Fruit fly (Drosophila melanogaster) whole organism, embryonic: ENCODE data around the gene tsl.
A peak's percentile ranks its signal among the peaks of the same experiment; 100 is the strongest.

Source experiments
- Asciz ChIP-seq: fragments of 200-800 bp; sonication (Bioruptor generic); optimal IDR thresholded peaks from 2 replicates; lab custom pipeline; 2017; ENCODE audit warnings: missing biosample characterization, mild to moderate bottlenecking, missing genetic modification characterization, missing genetic modification reagents
- Atf-2 ChIP-seq: fragments of 200-800 bp; sonication (Bioruptor generic); optimal IDR thresholded peaks from 2 replicates; lab custom pipeline; 2016; ENCODE audit warnings: missing biosample characterization, missing genetic modification characterization
- B-H2 ChIP-seq: fragments of 200-800 bp; sonication (Bioruptor generic); optimal IDR thresholded peaks from 2 replicates; lab custom pipeline; 2018; ENCODE audit warnings: missing biosample characterization, mild to moderate bottlenecking, missing genetic modification characterization
- CG10321 ChIP-seq: fragments of 200-800 bp; sonication (Bioruptor generic); IDR thresholded peaks from 2 replicates; pipeline ENCODE4 v1.3.6; 2022; ENCODE audit warnings: missing biosample characterization, missing genetic modification characterization
- CG10431 ChIP-seq: fragments of 200-800 bp; sonication (Bioruptor generic); optimal IDR thresholded peaks from 3 replicates; lab custom pipeline; 2018; ENCODE audit warnings: missing biosample characterization, mild to moderate bottlenecking, missing genetic modification characterization
- CG10462 ChIP-seq: fragments of 200-800 bp; sonication (Bioruptor generic); optimal IDR thresholded peaks from 2 replicates; lab custom pipeline; 2016; ENCODE audit warnings: missing biosample characterization, missing genetic modification characterization
- CG10979 ChIP-seq: fragments of 200-800 bp; sonication (Bioruptor generic); optimal IDR thresholded peaks from 2 replicates; lab custom pipeline; 2018; ENCODE audit warnings: missing biosample characterization, mild to moderate bottlenecking, missing genetic modification characterization, moderate library complexity
- CG11085 ChIP-seq: fragments of 200-800 bp; sonication (Bioruptor generic); IDR thresholded peaks from 2 replicates; pipeline ENCODE4 v1.3.6; 2022; ENCODE audit warnings: missing biosample characterization, missing genetic modification characterization
- CG12104 ChIP-seq: fragments of 200-800 bp; sonication (Bioruptor generic); optimal IDR thresholded peaks from 3 replicates; lab custom pipeline; 2016; ENCODE audit warnings: missing biosample characterization, missing genetic modification characterization
- CG12391 ChIP-seq: fragments of 200-800 bp; sonication (Bioruptor generic); optimal IDR thresholded peaks from 3 replicates; lab custom pipeline; 2018; ENCODE audit warnings: missing biosample characterization, mild to moderate bottlenecking, missing genetic modification characterization, moderate library complexity
- CG13287 ChIP-seq: fragments of 200-800 bp; sonication (Bioruptor generic); IDR thresholded peaks from 2 replicates; pipeline ENCODE4 v1.3.6; 2022; ENCODE audit warnings: missing biosample characterization, missing genetic modification characterization; ENCODE audit not compliant: partially characterized antibody
- CG13624 ChIP-seq: fragments of 200-800 bp; sonication (Bioruptor generic); optimal IDR thresholded peaks from 2 replicates; lab custom pipeline; 2016; ENCODE audit warnings: missing biosample characterization, missing genetic modification characterization
- CG15514 ChIP-seq: fragments of 200-800 bp; sonication (Bioruptor generic); optimal IDR thresholded peaks from 3 replicates; lab custom pipeline; 2017; ENCODE audit warnings: missing biosample characterization, missing genetic modification characterization, mild to moderate bottlenecking, moderate library complexity, missing genetic modification reagents
- CG15696 ChIP-seq: fragments of 200-800 bp; sonication (Bioruptor generic); optimal IDR thresholded peaks from 2 replicates; lab custom pipeline; 2019; ENCODE audit warnings: missing biosample characterization, mild to moderate bottlenecking, missing genetic modification characterization, moderate library complexity
- CG17568 ChIP-seq: fragments of 200-800 bp; sonication (Bioruptor generic); optimal IDR thresholded peaks from 2 replicates; lab custom pipeline; 2018; ENCODE audit warnings: missing biosample characterization, mild to moderate bottlenecking, missing genetic modification characterization, moderate library complexity
- CG1832 ChIP-seq: fragments of 200-800 bp; sonication (Bioruptor generic); optimal IDR thresholded peaks from 2 replicates; lab custom pipeline; 2017; ENCODE audit warnings: missing biosample characterization, mild to moderate bottlenecking, missing genetic modification characterization, inconsistent platforms
- CG18476 ChIP-seq: fragments of 200-800 bp; sonication (Bioruptor generic); optimal IDR thresholded peaks from 2 replicates; lab custom pipeline; 2016; ENCODE audit warnings: missing biosample characterization, mild to moderate bottlenecking, missing genetic modification characterization
- CG2116 ChIP-seq: fragments of 200-800 bp; sonication (Bioruptor generic); optimal IDR thresholded peaks from 3 replicates; lab custom pipeline; 2018; ENCODE audit warnings: missing biosample characterization, mild to moderate bottlenecking, missing genetic modification characterization
- CG2129 ChIP-seq: fragments of 200-800 bp; sonication (Bioruptor generic); IDR thresholded peaks from 2 replicates; pipeline ENCODE4 v1.3.6; 2022; ENCODE audit warnings: missing biosample characterization, missing genetic modification characterization; ENCODE audit not compliant: partially characterized antibody
- CG3281 ChIP-seq: fragments of 200-800 bp; sonication (Bioruptor generic); optimal IDR thresholded peaks from 3 replicates; lab custom pipeline; 2017; ENCODE audit warnings: missing biosample characterization, mild to moderate bottlenecking, missing genetic modification characterization
- CG34224 ChIP-seq: fragments of 200-800 bp; sonication (Bioruptor generic); IDR thresholded peaks from 3 replicates; pipeline ENCODE4 v1.3.6; 2022; ENCODE audit warnings: missing biosample characterization, missing genetic modification characterization; ENCODE audit not compliant: partially characterized antibody
- CG34422 ChIP-seq: fragments of 200-800 bp; sonication (Bioruptor generic); IDR thresholded peaks from 3 replicates; pipeline ENCODE4 v1.3.6; 2022; ENCODE audit warnings: missing biosample characterization, missing genetic modification characterization
- CG6689 ChIP-seq: fragments of 200-800 bp; sonication (Bioruptor generic); IDR thresholded peaks from 2 replicates; pipeline ENCODE4 v1.3.6; 2022; ENCODE audit warnings: missing biosample characterization, missing genetic modification characterization
- CG7963 ChIP-seq: fragments of 200-800 bp; sonication (Bioruptor generic); IDR thresholded peaks from 3 replicates; pipeline ENCODE4 v1.3.6; 2022; ENCODE audit warnings: missing biosample characterization, missing genetic modification characterization; ENCODE audit not compliant: partially characterized antibody
- CG8359 ChIP-seq: fragments of 200-800 bp; sonication (Bioruptor generic); optimal IDR thresholded peaks from 2 replicates; lab custom pipeline; 2017; ENCODE audit warnings: missing biosample characterization, mild to moderate bottlenecking, missing genetic modification characterization, borderline replicate concordance
- Dad ChIP-seq: fragments of 200-800 bp; sonication (Bioruptor generic); optimal IDR thresholded peaks from 3 replicates; lab custom pipeline; 2016; ENCODE audit warnings: missing biosample characterization, missing genetic modification characterization
- Dp ChIP-seq: fragments of 200-800 bp; sonication (Bioruptor generic); optimal IDR thresholded peaks from 2 replicates; lab custom pipeline; 2018; ENCODE audit warnings: missing biosample characterization, mild to moderate bottlenecking, missing genetic modification characterization, moderate library complexity
- Ets97D ChIP-seq: fragments of 200-800 bp; sonication (Bioruptor generic); optimal IDR thresholded peaks from 3 replicates; lab custom pipeline; 2016; ENCODE audit warnings: missing biosample characterization, missing genetic modification characterization
- Fer2 ChIP-seq: fragments of 200-800 bp; sonication (Bioruptor generic); optimal IDR thresholded peaks from 2 replicates; lab custom pipeline; 2018; ENCODE audit warnings: missing biosample characterization, mild to moderate bottlenecking, missing genetic modification characterization, moderate library complexity
- MESR4 ChIP-seq: fragments of 200-800 bp; sonication (Bioruptor generic); optimal IDR thresholded peaks from 2 replicates; lab custom pipeline; 2018; ENCODE audit warnings: missing biosample characterization, mild to moderate bottlenecking, missing genetic modification characterization, moderate library complexity
- MTF-1 ChIP-seq: fragments of 200-800 bp; sonication (Bioruptor generic); optimal IDR thresholded peaks from 2 replicates; lab custom pipeline; 2018; ENCODE audit warnings: missing biosample characterization, mild to moderate bottlenecking, missing genetic modification characterization, borderline replicate concordance
- Meics ChIP-seq: fragments of 200-800 bp; sonication (Bioruptor generic); optimal IDR thresholded peaks from 2 replicates; lab custom pipeline; 2017; ENCODE audit warnings: missing biosample characterization, mild to moderate bottlenecking, missing genetic modification characterization
- Oaz ChIP-seq: fragments of 200-800 bp; sonication (Bioruptor generic); IDR thresholded peaks from 2 replicates; pipeline ENCODE4 v1.3.6; 2022; ENCODE audit warnings: missing biosample characterization, missing genetic modification characterization
- abd-A ChIP-seq: fragments of 200-800 bp; sonication (Bioruptor generic); optimal IDR thresholded peaks from 3 replicates; lab custom pipeline; 2019; ENCODE audit warnings: missing biosample characterization, mild to moderate bottlenecking, missing genetic modification characterization, moderate library complexity
- chm ChIP-seq: fragments of 200-800 bp; sonication (Bioruptor generic); IDR thresholded peaks from 2 replicates; pipeline ENCODE4 v1.3.6; 2022; ENCODE audit warnings: missing biosample characterization, missing genetic modification characterization
- corto ChIP-seq: fragments of 200-800 bp; sonication (Bioruptor generic); optimal IDR thresholded peaks from 2 replicates; lab custom pipeline; 2016; ENCODE audit warnings: missing biosample characterization, mild to moderate bottlenecking, missing genetic modification characterization, moderate library complexity
- crc ChIP-seq: fragments of 200-800 bp; sonication (Bioruptor generic); optimal IDR thresholded peaks from 2 replicates; lab custom pipeline; 2016; ENCODE audit warnings: missing biosample characterization, missing genetic modification characterization
- dmrt99B ChIP-seq: fragments of 200-800 bp; sonication (Bioruptor generic); optimal IDR thresholded peaks from 2 replicates; lab custom pipeline; 2018; ENCODE audit warnings: missing biosample characterization, mild to moderate bottlenecking, missing genetic modification characterization, moderate library complexity
- fru ChIP-seq: fragments of >200 bp; optimal IDR thresholded peaks from 2 replicates; lab custom pipeline; 2017
- gcm ChIP-seq: fragments of 200-800 bp; sonication (Bioruptor generic); optimal IDR thresholded peaks from 2 replicates; lab custom pipeline; 2019; ENCODE audit warnings: missing biosample characterization, mild to moderate bottlenecking, missing genetic modification characterization, moderate library complexity
- gsb ChIP-seq: fragments of 200-800 bp; sonication (Bioruptor generic); IDR thresholded peaks from 2 replicates; pipeline ENCODE4 v1.3.6; 2022; ENCODE audit warnings: missing biosample characterization, missing genetic modification characterization
- klu ChIP-seq: fragments of 200-800 bp; sonication (Bioruptor generic); IDR thresholded peaks from 2 replicates; pipeline ENCODE4 v1.3.6; 2022; ENCODE audit warnings: missing biosample characterization, missing genetic modification characterization
- maf-S ChIP-seq: fragments of 200-800 bp; sonication (Bioruptor generic); optimal IDR thresholded peaks from 2 replicates; lab custom pipeline; 2016; ENCODE audit warnings: missing biosample characterization, missing genetic modification characterization
- mirr ChIP-seq: fragments of 200-800 bp; sonication (Bioruptor generic); optimal IDR thresholded peaks from 3 replicates; lab custom pipeline; 2018; ENCODE audit warnings: missing biosample characterization, mild to moderate bottlenecking, missing genetic modification characterization
- otp ChIP-seq: fragments of 200-800 bp; sonication (Bioruptor generic); IDR thresholded peaks from 3 replicates; pipeline ENCODE4, ENCODE4 v1.3.6; 2022; ENCODE audit warnings: missing biosample characterization, missing genetic modification characterization
- pho ChIP-seq: fragments of 200-800 bp; sonication (Bioruptor generic); optimal IDR thresholded peaks from 2 replicates; lab custom pipeline; 2016; ENCODE audit warnings: missing biosample characterization, missing genetic modification characterization
- phol ChIP-seq: fragments of 200-800 bp; sonication (Bioruptor generic); optimal IDR thresholded peaks from 3 replicates; lab custom pipeline; 2018; ENCODE audit warnings: missing biosample characterization, mild to moderate bottlenecking, missing genetic modification characterization, moderate library complexity
- wek ChIP-seq: fragments of 200-800 bp; sonication (Bioruptor generic); optimal IDR thresholded peaks from 3 replicates; lab custom pipeline; 2018; ENCODE audit warnings: missing biosample characterization, mild to moderate bottlenecking, missing genetic modification characterization, moderate library complexity
- zen ChIP-seq: fragments of 200-800 bp; sonication (Bioruptor generic); optimal IDR thresholded peaks from 3 replicates; lab custom pipeline; 2018; ENCODE audit warnings: missing biosample characterization, mild to moderate bottlenecking, missing genetic modification characterization, moderate library complexity

Gene tsl

DNA sequence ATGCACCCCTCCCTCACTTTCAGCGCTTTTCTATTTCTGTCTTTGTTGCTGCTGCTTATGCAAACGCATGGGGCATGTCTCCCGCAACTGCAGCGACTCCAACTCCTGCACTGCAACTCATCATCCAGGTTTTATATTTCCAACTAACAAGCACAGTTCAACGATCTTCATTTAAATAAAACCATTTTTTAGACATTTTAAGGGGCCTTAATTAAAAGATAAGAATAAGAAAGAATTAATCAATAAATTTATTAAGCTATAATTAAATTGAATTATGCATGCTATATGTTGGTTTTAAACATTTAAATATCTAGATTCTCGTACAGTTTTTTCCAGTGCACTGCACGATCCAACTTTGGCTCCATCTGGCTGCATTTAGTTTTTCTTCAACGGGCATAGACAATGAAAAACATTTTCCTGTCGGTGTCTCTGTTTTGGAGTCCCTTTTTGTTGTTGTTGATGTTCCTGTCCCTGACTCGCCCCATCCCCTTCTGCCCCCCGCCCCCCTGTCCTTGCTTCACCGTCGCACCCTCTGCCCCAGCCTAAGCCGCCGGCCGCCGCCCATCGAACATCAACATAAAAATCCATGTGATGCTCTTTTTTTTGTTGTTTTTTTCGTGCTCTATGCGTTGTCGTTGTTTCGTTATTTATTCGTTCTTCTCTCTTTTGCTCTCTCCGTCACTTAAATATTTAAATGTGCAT is 46.6 kb upstream of the tsl start (continued):
- TF ChIP-seq CG12391 (tag; lab: Kevin White, UChicago) (peak; percentile 91), abd-A (tag; lab: Kevin White, UChicago) (peak; percentile 60), CG10979 (tag; lab: Kevin White, UChicago) (peak; percentile 96), otp (no peak), CG34224 (GFP tag; lab: Robert Waterston, UW) (no peak), B-H2 (GFP tag; lab: Kevin White, UChicago) (no peak), Atf-2 (no peak), mirr (GFP tag; lab: Kevin White, UChicago) (no peak), CG10431 (GFP tag; lab: Kevin White, UChicago) (peak; percentile 72), maf-S (GFP tag; lab: Kevin White, UChicago) (no peak), CG13624 (GFP tag; lab: Kevin White, UChicago) (no peak), Meics (GFP tag; lab: Kevin White, UChicago) (no peak), zen (tag; lab: Kevin White, UChicago) (peak; percentile 63), CG18476 (GFP tag; lab: Kevin White, UChicago) (peak; percentile 28), Ets97D (no peak), pho (GFP tag; lab: Kevin White, UChicago) (no peak), CG2129 (no peak), CG15696 (peak; percentile 82), chm (GFP tag; lab: Robert Waterston, UW) (peak; percentile 55; the same call in 1 of the 2 replicates), gcm (GFP tag; lab: Kevin White, UChicago) (peak; percentile 87), CG13287 (GFP tag; lab: Robert Waterston, UW) (no peak), CG2116 (GFP tag; lab: Kevin White, UChicago) (peak; percentile 2), Asciz (GFP tag; lab: Kevin White, UChicago) (peak; percentile 57), wek (no peak), phol (tag; lab: Kevin White, UChicago) (peak; percentile 89), MTF-1 (no peak), Dad (no peak), CG8359 (peak; percentile 55), Fer2 (tag; lab: Kevin White, UChicago) (no peak), CG17568 (GFP tag; lab: Kevin White, UChicago) (peak; percentile 21), klu (GFP tag; lab: Robert Waterston, UW) (no peak), MESR4 (GFP tag; lab: Kevin White, UChicago) (no peak), CG15514 (GFP tag; lab: Kevin White, UChicago) (no peak), CG1832 (GFP tag; lab: Kevin White, UChicago) (no peak), corto (GFP tag; lab: Kevin White, UChicago) (no peak), CG3281 (no peak), CG6689 (peak; percentile 72), CG10321 (GFP tag; lab: Robert Waterston, UW) (no peak), CG34422 (GFP tag; lab: Robert Waterston, UW) (peak; percentile 55; the same call in 2 of the 3 replicates), Dp (GFP tag; lab: Kevin White, UChicago) (no peak), gsb (GFP tag; lab: Robert Waterston, UW) (no peak), Oaz (GFP tag; lab: Robert Waterston, UW) (no peak), CG11085 (no peak), CG12104 (GFP tag; lab: Kevin White, UChicago) (no peak), crc (GFP tag; lab: Kevin White, UChicago) (no peak), fru (no peak), dmrt99B (tag; lab: Kevin White, UChicago) (peak; percentile 59), CG10462 (GFP tag; lab: Kevin White, UChicago) (peak; percentile 52), CG7963 (GFP tag; lab: Robert Waterston, UW) (no peak)
